Fruit fly (Drosophila melanogaster) Kc167 (cell line): Measurements from ENCODE around the gene CG13690.

ENCODE experiments used
- Myc ChIP-seq: fragments of >200 bp; optimal IDR thresholded peaks from 2 replicates; lab custom pipeline; 2017; ENCODE audit warnings: missing external identifiers
- Sin3A ChIP-seq: fragments of >200 bp; optimal IDR thresholded peaks from 2 replicates; lab custom pipeline; 2018; ENCODE audit warnings: missing external identifiers
- h ChIP-seq: fragments of >200 bp; optimal IDR thresholded peaks from 3 replicates; lab custom pipeline; 2018; ENCODE audit warnings: missing external identifiers
- insv ChIP-seq: fragments of >200 bp; optimal IDR thresholded peaks from 3 replicates; lab custom pipeline; 2018; ENCODE audit warnings: missing external identifiers
- psq ChIP-seq: fragments of >200 bp; optimal IDR thresholded peaks from 2 replicates; lab custom pipeline; 2017; ENCODE audit warnings: missing external identifiers
- ttk ChIP-seq: sonication (Bioruptor generic); optimal IDR thresholded peaks from 2 replicates; lab custom pipeline; 2017; ENCODE audit warnings: missing external identifiers

CG13690 gene

dm6 chr2L:402098-402497 is 17.4 kb downstream of the CG13690 start, which contains the start of gene CG4213:
CG4213 (minus strand) TSS chr2L:402198.
- TF ChIP-seq ttk (lab: Kevin White, UChicago) (no peak), psq (lab: Kevin White, UChicago) (no peak), Sin3A (lab: Kevin White, UChicago) (no peak), h (lab: Kevin White, UChicago) (no peak), Myc (lab: Kevin White, UChicago) (no peak), insv (no peak)

dm6 chr2L:395366-396117 is 23.9 kb downstream of the CG13690 start:
- TF ChIP-seq Sin3A (lab: Kevin White, UChicago) (no peak), h (lab: Kevin White, UChicago) (no peak), insv (no peak), psq (lab: Kevin White, UChicago) (no peak), ttk (lab: Kevin White, UChicago) (no peak), Myc (lab: Kevin White, UChicago) (no peak)

dm6 chr2L:392529-392928 is 26.9 kb downstream of the CG13690 start:
- no peak for TF ChIP-seq h (lab: Kevin White, UChicago)
- TF ChIP-seq ttk (lab: Kevin White, UChicago) = no peak
- no peak for TF ChIP-seq Sin3A (lab: Kevin White, UChicago)
- no peak for TF ChIP-seq insv
- TF ChIP-seq psq (lab: Kevin White, UChicago) = no peak
- no peak for TF ChIP-seq Myc (lab: Kevin White, UChicago)

- no peak for TF ChIP-seq Sin3A (lab: Kevin White, UChicago)
- TF ChIP-seq insv = no peak
- no peak for TF ChIP-seq h (lab: Kevin White, UChicago)
- no peak for TF ChIP-seq psq (lab: Kevin White, UChicago)
- no peak for TF ChIP-seq ttk (lab: Kevin White, UChicago)
- TF ChIP-seq Myc (lab: Kevin White, UChicago) = no peak
Measured at dm6 chr2L:390509-390908, 28.9 kb downstream of the CG13690 start.

dm6 chr2L:382807-383206 is 36.6 kb downstream of the CG13690 start:
- TF ChIP-seq Myc (lab: Kevin White, UChicago) (no peak), psq (lab: Kevin White, UChicago) (no peak), ttk (lab: Kevin White, UChicago) (no peak), Sin3A (lab: Kevin White, UChicago) (no peak), h (lab: Kevin White, UChicago) (no peak), insv (no peak)

dm6 chr2L:378815-379440 is 40.5 kb downstream of the CG13690 start:
- TF ChIP-seq Sin3A (lab: Kevin White, UChicago) = no peak
- no peak for TF ChIP-seq Myc (lab: Kevin White, UChicago)
- TF ChIP-seq insv = no peak
- TF ChIP-seq h (lab: Kevin White, UChicago) = no peak
- TF ChIP-seq psq (lab: Kevin White, UChicago) = no peak
- TF ChIP-seq ttk (lab: Kevin White, UChicago) = no peak

dm6 chr2L:377780-378222 is 41.7 kb downstream of the CG13690 start, which contains the start of gene al:
al (plus strand) TSS chr2L:378112.
- TF ChIP-seq insv (no peak), h (lab: Kevin White, UChicago) (no peak), psq (lab: Kevin White, UChicago) (no peak), Myc (lab: Kevin White, UChicago) (no peak), ttk (lab: Kevin White, UChicago) (no peak), Sin3A (lab: Kevin White, UChicago) (no peak)

- TF ChIP-seq insv = no peak
- TF ChIP-seq ttk (lab: Kevin White, UChicago) = no peak
- TF ChIP-seq Myc (lab: Kevin White, UChicago) = no peak
- no peak for TF ChIP-seq psq (lab: Kevin White, UChicago)
- TF ChIP-seq h (lab: Kevin White, UChicago) = no peak
- TF ChIP-seq Sin3A (lab: Kevin White, UChicago) = no peak
Measured at dm6 chr2L:371747-372146, 47.7 kb downstream of the CG13690 start.

dm6 chr2L:369811-370210 is 49.6 kb downstream of the CG13690 start:
- no peak for TF ChIP-seq Myc (lab: Kevin White, UChicago)
- TF ChIP-seq ttk (lab: Kevin White, UChicago) = no peak
- TF ChIP-seq insv = no peak
- TF ChIP-seq h (lab: Kevin White, UChicago) = no peak
- no peak for TF ChIP-seq Sin3A (lab: Kevin White, UChicago)
- no peak for TF ChIP-seq psq (lab: Kevin White, UChicago)
